Fruit fly (Drosophila melanogaster): ENCODE data around the gene hoe2.

Gene hoe2

DNA sequence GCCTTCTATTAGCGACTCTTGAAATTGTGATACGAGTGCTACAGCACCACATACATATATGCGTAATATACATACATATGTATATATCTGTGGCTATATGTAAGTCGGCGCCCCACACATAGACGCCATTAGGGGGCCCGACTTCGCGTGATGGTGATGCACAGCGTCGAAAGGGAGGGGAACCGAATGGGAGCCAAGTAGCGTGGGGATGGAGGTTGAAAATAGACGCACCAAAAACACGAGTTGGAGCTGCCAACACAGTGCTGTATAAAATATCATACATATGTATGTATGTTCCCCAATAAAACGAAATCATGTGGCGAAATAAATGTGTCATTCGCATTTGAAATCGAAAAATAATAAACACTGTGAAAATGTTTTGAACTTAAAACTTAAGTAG lies 49.6 kb downstream of the hoe2 start (continued):
- TF ChIP-seq CG8388 (GFP tag; optimal IDR thresholded peaks at IDR 0.05) = peak; percentile 72
- no peak for TF ChIP-seq az2 (GFP tag; optimal IDR thresholded peaks at IDR 0.05)

DNA sequence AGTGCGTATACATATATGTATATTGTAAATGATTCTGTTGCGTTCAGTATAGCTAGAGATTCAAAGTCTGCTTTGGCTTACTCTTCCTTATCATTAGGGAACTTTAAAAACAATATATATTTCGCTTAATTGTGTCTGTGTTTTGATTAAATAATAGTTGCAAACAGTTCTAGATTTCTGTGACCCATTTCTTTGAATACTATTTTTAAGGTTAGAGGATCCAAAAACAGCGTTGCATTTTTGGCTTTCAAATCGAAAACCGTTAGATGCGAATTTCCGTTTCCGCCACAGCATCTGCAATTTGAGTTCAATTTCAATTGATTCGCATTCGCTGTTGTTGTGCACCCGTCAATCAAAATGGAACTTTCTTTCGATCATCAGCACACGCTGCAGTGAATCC lies 50.1 kb downstream of the hoe2 start:
- no peak for TF ChIP-seq CG18476 (GFP tag; optimal IDR thresholded peaks at IDR 0.05)
- no peak for TF ChIP-seq CG12071 (GFP tag; optimal IDR thresholded peaks at IDR 0.05)
- TF ChIP-seq CG9215 (GFP tag; IDR thresholded peaks at IDR 0.05) = no peak
- no peak for TF ChIP-seq CG10543 (GFP tag; optimal IDR thresholded peaks at IDR 0.05)
- TF ChIP-seq CG2116 (GFP tag; optimal IDR thresholded peaks at IDR 0.05) = peak; percentile 67
- TF ChIP-seq fru (optimal IDR thresholded peaks at IDR 0.05) = no peak
- TF ChIP-seq bigmax (GFP tag; optimal IDR thresholded peaks at IDR 0.05) = peak; percentile 36
- TF ChIP-seq Doc2 (GFP tag; IDR thresholded peaks at IDR 0.05) = no peak
- TF ChIP-seq hb (GFP tag; IDR thresholded peaks at IDR 0.05; ENCODE audit: partially characterized antibody) = no peak
- peak; percentile 24 for TF ChIP-seq Ets97D (GFP tag; optimal IDR thresholded peaks at IDR 0.05)

All from whole organism, embryonic.